Fruit fly (Drosophila melanogaster) whole organism, wandering third instar larva: ENCODE measurements around the gene Cda5.

Experiments
- Hr83 ChIP-seq: fragments of 200-300 bp; sonication (Bioruptor generic); optimal IDR thresholded peaks from 2 replicates; lab custom pipeline; 2016; ENCODE audit warnings: missing biosample characterization, mild to moderate bottlenecking, missing genetic modification characterization, moderate library complexity; ENCODE audit not compliant: poor library complexity, severe bottlenecking
- rgr ChIP-seq: fragments of 200-800 bp; sonication (Bioruptor generic); optimal IDR thresholded peaks from 3 replicates; lab custom pipeline; 2016; ENCODE audit warnings: missing biosample characterization, mild to moderate bottlenecking, missing genetic modification characterization

DNA sequence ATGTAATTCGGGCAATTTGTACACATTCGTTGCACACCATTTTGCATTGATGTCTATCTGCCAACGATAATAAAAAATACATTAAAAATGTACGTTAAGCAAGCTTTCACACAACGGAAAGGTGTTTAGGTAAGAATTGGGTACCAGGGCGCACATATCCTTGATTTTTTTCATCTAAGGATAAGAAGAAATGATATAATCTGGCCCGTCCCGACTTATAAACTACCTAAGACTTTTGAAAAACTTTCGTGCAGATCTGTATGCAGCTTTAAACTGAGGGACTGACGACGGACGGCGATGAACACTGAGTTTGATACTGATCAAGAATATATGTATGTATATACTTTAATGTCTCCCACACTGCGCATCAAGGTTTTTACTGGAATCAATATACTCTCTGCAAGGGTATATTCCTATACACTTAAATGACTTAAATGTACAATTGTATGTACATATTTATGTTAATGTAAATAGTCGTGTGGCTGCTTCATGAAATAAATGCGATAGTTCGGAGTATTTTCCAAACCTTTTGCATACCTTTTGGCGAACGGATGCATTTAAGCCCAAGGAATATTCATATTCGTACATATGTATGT, at the start of gene Cda5:
- no peak for TF ChIP-seq Hr83
- TF ChIP-seq rgr (GFP tag; lab: Kevin White, UChicago), result no peak
